Worm (Caenorhabditis elegans) whole organism, midembryonic: Measurements from ENCODE around the gene krr-1.
A peak's percentile ranks its signal among the peaks of the same experiment; 100 is the strongest.

Experiments used
- T22C8.4 ChIP-seq: fragments of 200-800 bp; sonication (Bioruptor generic); IDR thresholded peaks from 2 replicates; pipeline ENCODE4 v1.3.6; 2022; ENCODE audit warnings: missing genetic modification characterization, missing compliant biosample characterization
- cog-1 ChIP-seq: sonication (generic microtip); optimal IDR thresholded peaks from 2 replicates; lab custom pipeline; 2016; ENCODE audit warnings: missing genetic modification characterization, missing compliant biosample characterization
- flt-1 ChIP-seq: fragments of 200-800 bp; sonication (Bioruptor generic); IDR thresholded peaks from 2 replicates; pipeline ENCODE4 v1.3.6; 2022; ENCODE audit warnings: missing genetic modification characterization, missing compliant biosample characterization
- klf-2 ChIP-seq: fragments of 200-800 bp; sonication (Bioruptor generic); conservative IDR thresholded peaks from 2 replicates; pipeline ENCODE4 v1.3.6; 2022; ENCODE audit warnings: missing genetic modification reagents, missing genetic modification characterization, missing compliant biosample characterization
- med-1 ChIP-seq: sonication (generic microtip); optimal IDR thresholded peaks from 2 replicates; lab custom pipeline; 2017; ENCODE audit warnings: missing genetic modification characterization, mild to moderate bottlenecking, missing compliant biosample characterization, antibody characterized with exemption, missing genetic modification reagents; ENCODE audit not compliant: insufficient read depth
- ref-1 ChIP-seq: fragments of 200-800 bp; sonication (Bioruptor generic); conservative IDR thresholded peaks from 2 replicates; pipeline ENCODE4 v1.3.6; 2022; ENCODE audit warnings: missing genetic modification reagents, missing genetic modification characterization, missing compliant biosample characterization
- tab-1 ChIP-seq: fragments of 200-800 bp; sonication (Bioruptor generic); IDR thresholded peaks from 2 replicates; pipeline ENCODE4 v1.3.6; 2022; ENCODE audit warnings: missing genetic modification characterization, missing compliant biosample characterization
- ztf-23 ChIP-seq: fragments of 200-800 bp; sonication (Bioruptor generic); IDR thresholded peaks from 2 replicates; pipeline ENCODE4 v1.3.6; 2022; ENCODE audit warnings: missing genetic modification reagents, missing genetic modification characterization, missing compliant biosample characterization
- ztf-29 ChIP-seq: fragments of 200-800 bp; sonication (Bioruptor generic); IDR thresholded peaks from 2 replicates; pipeline ENCODE4 v1.3.6; 2022; ENCODE audit warnings: missing genetic modification reagents, missing genetic modification characterization, missing compliant biosample characterization

The krr-1 gene

ce11 chrV:7230847-7231246 is at the start of gene krr-1, which contains the start of gene gei-6:
Gene krr-1 (plus strand): TSS chrV:7231190.
Gene gei-6 (minus strand): TSS chrV:7230848.
- TF ChIP-seq med-1 (GFP tag; lab: Kevin White, UChicago) = peak; percentile 95
- TF ChIP-seq ref-1 (GFP tag; lab: Robert Waterston, UW) = peak; percentile 60; the same call in 1 of the 2 replicates
- TF ChIP-seq T22C8.4 = peak; percentile 72
- no peak for TF ChIP-seq cog-1
- TF ChIP-seq tab-1 (GFP tag; lab: Robert Waterston, UW) = peak; percentile 90
- TF ChIP-seq ztf-29 (GFP tag; lab: Robert Waterston, UW) = peak; percentile 78
- peak; percentile 94 for TF ChIP-seq flt-1 (GFP tag; lab: Robert Waterston, UW)
- TF ChIP-seq klf-2 (GFP tag; lab: Robert Waterston, UW) = peak; percentile 82
- peak; percentile 94 for TF ChIP-seq ztf-23 (GFP tag; lab: Robert Waterston, UW)

ce11 chrV:7184549-7184948 is 46.4 kb upstream of the krr-1 start, which contains the start of gene pitr-5:
Gene pitr-5 (plus strand): TSS chrV:7184849.
- no peak for TF ChIP-seq ztf-23 (GFP tag; lab: Robert Waterston, UW)
- TF ChIP-seq ref-1 (GFP tag; lab: Robert Waterston, UW) = no peak
- TF ChIP-seq klf-2 (GFP tag; lab: Robert Waterston, UW) = no peak
- TF ChIP-seq med-1 (GFP tag; lab: Kevin White, UChicago) = no peak

DNA sequence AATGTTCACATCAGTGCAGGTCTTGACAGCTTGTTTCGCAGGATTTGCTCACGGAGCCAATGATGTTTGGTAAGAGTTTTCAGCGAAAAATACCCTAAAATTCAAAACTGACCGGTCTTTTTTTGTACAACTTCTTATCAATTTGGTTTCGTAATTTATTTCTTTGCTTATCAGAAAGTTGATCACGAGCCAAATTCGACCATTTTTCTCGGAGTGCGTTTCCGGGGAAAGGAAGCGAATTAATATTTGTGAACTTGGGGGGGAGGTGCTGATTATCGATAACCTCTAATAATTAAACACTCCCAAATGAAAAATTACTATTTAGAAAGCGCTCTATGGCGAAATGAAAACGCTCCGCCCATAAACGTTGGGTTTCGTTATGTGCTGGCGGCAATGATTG is 44.4 kb upstream of the krr-1 start:
- TF ChIP-seq ztf-29 (GFP tag; lab: Robert Waterston, UW) (no peak), tab-1 (GFP tag; lab: Robert Waterston, UW) (no peak), T22C8.4 (no peak), cog-1 (no peak), ztf-23 (GFP tag; lab: Robert Waterston, UW) (no peak), ref-1 (GFP tag; lab: Robert Waterston, UW) (no peak), med-1 (GFP tag; lab: Kevin White, UChicago) (no peak)

DNA sequence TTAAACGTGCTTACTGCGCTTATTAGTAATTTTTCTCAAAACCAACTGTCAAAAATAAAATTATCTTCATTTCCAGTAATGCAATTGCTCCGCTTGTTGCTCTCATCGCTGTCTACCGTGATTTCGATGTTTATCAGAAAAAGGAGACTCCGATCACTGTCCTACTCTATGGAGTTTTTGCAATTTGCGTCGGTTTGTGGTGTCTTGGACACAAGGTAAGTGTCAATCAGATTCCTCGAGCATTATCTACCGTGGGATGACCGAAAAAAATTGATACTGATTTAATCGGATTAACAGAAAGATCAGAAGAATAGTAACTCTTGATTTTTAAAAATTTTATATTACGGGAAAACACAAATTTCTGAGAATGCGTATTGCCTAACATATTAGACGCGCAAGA is 43.7 kb upstream of the krr-1 start:
- no peak for TF ChIP-seq ztf-23 (GFP tag; lab: Robert Waterston, UW)
- TF ChIP-seq cog-1 = no peak
- TF ChIP-seq ztf-29 (GFP tag; lab: Robert Waterston, UW) = no peak
- TF ChIP-seq T22C8.4 = no peak
- TF ChIP-seq ref-1 (GFP tag; lab: Robert Waterston, UW) = no peak
- TF ChIP-seq flt-1 (GFP tag; lab: Robert Waterston, UW) = no peak
- no peak for TF ChIP-seq tab-1 (GFP tag; lab: Robert Waterston, UW)
- TF ChIP-seq med-1 (GFP tag; lab: Kevin White, UChicago) = no peak
- TF ChIP-seq klf-2 (GFP tag; lab: Robert Waterston, UW) = no peak

DNA sequence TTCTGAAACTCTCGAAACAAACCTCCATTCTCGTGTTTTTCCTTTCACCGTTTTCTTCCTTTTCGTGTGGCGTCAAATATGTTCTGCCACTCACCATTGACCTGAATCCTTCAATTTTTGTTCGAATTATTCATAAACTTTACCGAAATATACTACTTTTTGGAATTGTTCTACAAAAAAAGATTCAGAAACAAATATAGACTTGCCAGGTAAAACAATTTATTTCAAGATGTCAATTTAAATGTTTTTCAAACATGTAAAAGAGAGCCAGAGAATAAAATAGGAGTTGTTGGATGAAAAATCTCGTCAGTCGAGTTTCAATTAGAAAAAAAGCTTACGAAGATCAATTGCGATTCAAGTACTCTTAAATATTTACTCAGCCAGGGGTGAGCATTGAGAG is 37.4 kb upstream of the krr-1 start, which contains the start of gene F09G2.8:
Gene F09G2.8 (minus strand): TSS at position 101 of the 400 bp plus-strand sequence.
- TF ChIP-seq cog-1 = no peak
- TF ChIP-seq ztf-23 (GFP tag; lab: Robert Waterston, UW) = no peak

DNA sequence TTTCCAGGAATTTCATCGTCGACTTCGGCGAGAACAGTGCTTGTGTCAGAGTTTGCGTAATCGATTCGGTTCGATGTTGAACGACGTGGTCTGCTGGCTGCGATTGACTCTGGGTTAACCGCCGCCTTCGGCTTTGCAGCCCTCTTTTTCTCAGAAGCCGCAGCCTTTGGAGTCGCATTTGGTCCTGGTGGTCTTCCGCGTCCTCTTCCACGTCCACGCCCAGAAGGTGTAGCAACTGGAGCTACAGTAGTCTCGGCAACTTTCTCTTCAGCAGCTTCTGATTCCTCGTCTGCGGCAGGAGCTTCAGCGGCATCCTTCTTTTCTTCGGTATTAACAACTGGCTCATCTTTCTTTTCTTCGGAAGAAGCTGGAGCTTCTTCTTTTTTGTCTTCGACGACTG is 36.2 kb upstream of the krr-1 start:
- no peak for TF ChIP-seq med-1 (GFP tag; lab: Kevin White, UChicago)

DNA sequence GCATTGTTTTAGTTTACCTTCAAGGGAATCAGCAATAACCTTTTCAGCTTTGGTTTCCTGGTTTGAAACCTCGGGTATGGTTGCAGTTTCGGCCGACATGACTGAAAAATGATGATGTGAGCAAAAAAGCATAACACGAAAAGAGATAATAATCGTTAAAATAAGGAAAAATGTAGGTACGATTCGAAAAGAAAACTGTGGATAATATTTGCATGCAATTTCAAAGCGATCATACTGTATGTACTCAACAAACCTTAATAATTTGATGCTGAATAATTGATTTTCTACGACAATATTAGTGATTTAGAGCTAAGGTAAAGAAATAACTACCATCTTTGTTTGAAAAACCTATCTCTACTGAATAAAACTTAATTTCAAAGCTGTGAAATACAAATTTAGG is 35.0 kb upstream of the krr-1 start, which contains the start of gene attf-2:
Gene attf-2 (minus strand): TSS at position 101 of the 400 bp plus-strand sequence.
- no peak for TF ChIP-seq ztf-29 (GFP tag; lab: Robert Waterston, UW)
- no peak for TF ChIP-seq ref-1 (GFP tag; lab: Robert Waterston, UW)
- TF ChIP-seq cog-1 = no peak
- TF ChIP-seq ztf-23 (GFP tag; lab: Robert Waterston, UW) = no peak
- TF ChIP-seq flt-1 (GFP tag; lab: Robert Waterston, UW) = no peak
- no peak for TF ChIP-seq T22C8.4
- TF ChIP-seq med-1 (GFP tag; lab: Kevin White, UChicago) = no peak
- TF ChIP-seq klf-2 (GFP tag; lab: Robert Waterston, UW) = no peak
- TF ChIP-seq tab-1 (GFP tag; lab: Robert Waterston, UW) = no peak

DNA sequence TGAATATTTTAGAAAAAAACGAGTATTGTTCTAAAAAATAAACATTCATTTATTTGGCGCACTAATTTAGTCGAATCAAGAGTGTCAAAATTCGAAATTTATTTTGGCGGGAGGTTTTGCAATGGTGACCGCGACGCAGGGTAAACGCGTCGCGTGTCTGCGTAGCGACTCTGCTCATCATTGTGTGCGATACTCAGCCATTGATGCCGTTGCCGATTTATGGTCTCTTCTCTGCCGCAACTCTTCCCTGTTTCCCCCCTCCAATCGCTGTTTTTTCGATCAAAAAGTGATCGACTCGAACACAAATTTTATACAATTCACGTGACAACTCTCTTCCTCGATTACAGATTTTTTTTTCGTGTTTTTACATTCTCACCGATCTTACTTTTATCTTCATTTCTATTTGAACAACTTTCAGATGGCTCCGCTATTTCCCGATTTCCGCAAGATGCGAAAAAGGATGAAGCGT is 34.5 kb upstream of the krr-1 start, which contains the start of gene F09G2.2:
Gene F09G2.2 (plus strand): TSS at position 419 of the 469 bp plus-strand sequence.
- TF ChIP-seq klf-2 (GFP tag; lab: Robert Waterston, UW) = no peak
- no peak for TF ChIP-seq tab-1 (GFP tag; lab: Robert Waterston, UW)
- TF ChIP-seq ztf-29 (GFP tag; lab: Robert Waterston, UW) = no peak
- TF ChIP-seq flt-1 (GFP tag; lab: Robert Waterston, UW) = peak; percentile 72
- no peak for TF ChIP-seq med-1 (GFP tag; lab: Kevin White, UChicago)
- no peak for TF ChIP-seq T22C8.4
- TF ChIP-seq cog-1 = peak; percentile 43
- no peak for TF ChIP-seq ztf-23 (GFP tag; lab: Robert Waterston, UW)
- TF ChIP-seq ref-1 (GFP tag; lab: Robert Waterston, UW) = no peak

- TF ChIP-seq ztf-23 (GFP tag; lab: Robert Waterston, UW) (no peak), cog-1 (no peak)
These were observed 34.0 kb upstream of the krr-1 start for ce11 chrV:7197036-7197435.

DNA sequence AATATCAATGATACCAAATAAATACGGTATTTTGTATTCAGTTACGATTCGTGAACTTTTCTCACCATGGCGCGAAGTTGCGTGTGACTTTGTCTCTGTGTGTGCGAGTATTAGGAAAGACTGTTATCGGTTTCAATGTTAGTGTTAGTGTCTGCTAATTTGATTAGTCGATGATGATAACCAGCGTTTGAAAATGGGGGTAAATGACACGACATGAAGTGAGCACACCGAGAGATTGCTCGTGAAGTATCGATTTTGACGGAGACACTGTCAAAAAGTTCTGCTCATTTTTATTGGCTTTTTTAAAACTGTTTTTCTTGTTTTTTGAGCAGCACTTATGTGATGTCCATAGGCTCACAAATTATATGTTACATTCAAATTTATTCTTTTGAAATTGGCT is 32.6 kb upstream of the krr-1 start:
- TF ChIP-seq ztf-23 (GFP tag; lab: Robert Waterston, UW) = no peak
- TF ChIP-seq med-1 (GFP tag; lab: Kevin White, UChicago) = no peak
- TF ChIP-seq cog-1 = no peak

DNA sequence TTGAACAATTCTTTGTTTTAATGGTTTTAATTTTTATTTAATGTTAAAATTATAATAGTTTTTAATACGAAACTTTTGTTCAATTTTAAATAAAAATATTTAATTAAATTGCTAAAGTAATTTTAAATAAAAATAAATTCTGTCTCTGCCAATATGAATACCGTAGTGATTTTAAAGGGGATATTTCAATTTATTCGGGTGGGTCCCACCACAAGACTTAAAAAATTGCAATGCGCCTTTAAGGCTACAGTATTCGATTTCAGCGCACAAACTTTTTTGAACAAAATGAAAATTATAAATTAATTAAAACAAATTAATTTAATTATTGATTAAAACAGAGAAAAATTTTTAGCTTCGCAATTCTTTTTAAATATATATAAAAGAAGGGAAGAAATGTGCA is 31.9 kb upstream of the krr-1 start:
- TF ChIP-seq tab-1 (GFP tag; lab: Robert Waterston, UW) = no peak
- TF ChIP-seq flt-1 (GFP tag; lab: Robert Waterston, UW) = no peak
- no peak for TF ChIP-seq ref-1 (GFP tag; lab: Robert Waterston, UW)
- no peak for TF ChIP-seq klf-2 (GFP tag; lab: Robert Waterston, UW)
- TF ChIP-seq ztf-23 (GFP tag; lab: Robert Waterston, UW) = no peak
- TF ChIP-seq med-1 (GFP tag; lab: Kevin White, UChicago) = no peak
- no peak for TF ChIP-seq T22C8.4
- TF ChIP-seq ztf-29 (GFP tag; lab: Robert Waterston, UW) = no peak
- TF ChIP-seq cog-1 = no peak
